Worm (Caenorhabditis elegans) whole organism, L1 larva: ENCODE measurements around the gene sre-28.
A peak's percentile ranks its signal among the peaks of the same experiment; 100 is the strongest.

Source experiments
- C04F5.9 ChIP-seq: sonication (generic microtip); optimal IDR thresholded peaks from 2 replicates; lab custom pipeline; 2016; ENCODE audit warnings: missing genetic modification characterization, missing compliant biosample characterization
- C16A3.4 ChIP-seq: fragments of 150-350 bp; optimal IDR thresholded peaks from 2 replicates; lab custom pipeline; 2014; ENCODE audit warnings: missing biosample characterization, missing genetic modification characterization
- C34B4.2 ChIP-seq: sonication (generic microtip); optimal IDR thresholded peaks from 2 replicates; lab custom pipeline; 2017; ENCODE audit warnings: mild to moderate bottlenecking, missing genetic modification characterization, missing compliant biosample characterization
- F16B12.6 ChIP-seq: fragments of 150-350 bp; optimal IDR thresholded peaks from 2 replicates; lab custom pipeline; 2014; ENCODE audit warnings: missing biosample characterization, missing genetic modification characterization
- aha-1 ChIP-seq: fragments of 150-350 bp; optimal IDR thresholded peaks from 2 replicates; lab custom pipeline; 2014; ENCODE audit warnings: missing biosample characterization, missing genetic modification characterization
- blmp-1 ChIP-seq: fragments of 150-350 bp; optimal IDR thresholded peaks from 2 replicates; lab custom pipeline; 2014; ENCODE audit warnings: missing biosample characterization, missing genetic modification characterization
- ceh-63 ChIP-seq: fragments of 200-800 bp; sonication (Bioruptor generic); optimal IDR thresholded peaks from 2 replicates; lab custom pipeline; 2018; ENCODE audit warnings: mild to moderate bottlenecking, missing genetic modification characterization, missing compliant biosample characterization
- ceh-88 ChIP-seq: fragments of 200-800 bp; sonication (Bioruptor generic); IDR thresholded peaks from 2 replicates; pipeline ENCODE4 v1.3.6; 2022; ENCODE audit warnings: missing genetic modification characterization, missing compliant biosample characterization
- ces-1 ChIP-seq: fragments of 150-350 bp; optimal IDR thresholded peaks from 2 replicates; lab custom pipeline; 2014; ENCODE audit warnings: missing biosample characterization, missing genetic modification reagents, missing genetic modification characterization
- dpl-1 ChIP-seq, 3 experiments: fragments of 150-350 bp in 2 of 3; sonication (generic microtip) in 1 of 3; optimal IDR thresholded peaks; 2 replicates each; lab custom pipeline; 2014 to 2017; ENCODE audit warnings: missing biosample characterization in 3 of 3, missing genetic modification characterization in 3 of 3, missing genetic modification reagents in 3 of 3
- egl-13 ChIP-seq: sonication (generic microtip); optimal IDR thresholded peaks from 2 replicates; lab custom pipeline; 2016; ENCODE audit warnings: missing genotype, missing genetic modification reagents, missing genetic modification characterization, missing compliant biosample characterization
- egl-27 ChIP-seq, 2 experiments: fragments of 150-350 bp in 1 of 2; sonication (generic microtip); optimal IDR thresholded peaks; 3 replicates each; lab custom pipeline; 2017 to 2018; ENCODE audit warnings: missing biosample characterization in 2 of 2, missing genetic modification characterization in 2 of 2, missing genetic modification reagents in 2 of 2
- elt-2 ChIP-seq: sonication (generic microtip); optimal IDR thresholded peaks from 2 replicates; lab custom pipeline; 2016; ENCODE audit warnings: missing genetic modification characterization, mild to moderate bottlenecking, inconsistent platforms, missing compliant biosample characterization, missing genetic modification reagents
- elt-3 ChIP-seq, 6 experiments: fragments of 150-350 bp in 1 of 6; sonication (generic microtip); optimal IDR thresholded peaks; 2 replicates each; lab custom pipeline; 2017 to 2018; ENCODE audit warnings: missing biosample characterization in 6 of 6, missing genetic modification characterization in 6 of 6, inconsistent platforms in 1 of 6
- ets-5 ChIP-seq: fragments of 200-800 bp; sonication (Bioruptor generic); IDR thresholded peaks from 2 replicates; pipeline ENCODE4 v1.3.6; 2022; ENCODE audit warnings: missing genetic modification characterization, missing compliant biosample characterization
- hlh-17 ChIP-seq: fragments of 200-800 bp; sonication (Bioruptor generic); optimal IDR thresholded peaks from 2 replicates; lab custom pipeline; 2018; ENCODE audit warnings: missing genetic modification characterization, mild to moderate bottlenecking, missing compliant biosample characterization, moderate library complexity, borderline replicate concordance
- hlh-4 ChIP-seq: sonication (generic microtip); optimal IDR thresholded peaks from 2 replicates; lab custom pipeline; 2016; ENCODE audit warnings: mild to moderate bottlenecking, missing genetic modification characterization, missing compliant biosample characterization
- hpl-2 ChIP-seq: fragments of 150-350 bp; optimal IDR thresholded peaks from 2 replicates; lab custom pipeline; 2014; ENCODE audit warnings: missing biosample characterization, missing genetic modification reagents, missing genetic modification characterization
- jun-1 ChIP-seq: fragments of 150-350 bp; optimal IDR thresholded peaks from 2 replicates; lab custom pipeline; 2014; ENCODE audit warnings: missing biosample characterization, missing genetic modification reagents, missing genetic modification characterization
- lin-14 ChIP-seq: fragments of 200-800 bp; sonication (Bioruptor generic); optimal IDR thresholded peaks from 2 replicates; lab custom pipeline; 2018; ENCODE audit warnings: mild to moderate bottlenecking, missing genetic modification characterization, moderate library complexity, missing compliant biosample characterization
- lin-15B ChIP-seq: fragments of 150-350 bp; sonication (generic microtip); optimal IDR thresholded peaks from 3 replicates; lab custom pipeline; 2014; ENCODE audit warnings: missing biosample characterization, missing genetic modification characterization
- lin-35 ChIP-seq, 2 experiments: fragments of 150-350 bp; optimal IDR thresholded peaks; 2 replicates each; lab custom pipeline; 2014; ENCODE audit warnings: missing biosample characterization in 2 of 2, missing genetic modification characterization in 2 of 2, missing genetic modification reagents in 2 of 2
- lin-39 ChIP-seq: fragments of 150-350 bp; optimal IDR thresholded peaks from 2 replicates; lab custom pipeline; 2014; ENCODE audit warnings: missing biosample characterization, missing genetic modification reagents, missing genetic modification characterization
- lir-3 ChIP-seq: sonication (generic microtip); optimal IDR thresholded peaks from 2 replicates; lab custom pipeline; 2016; ENCODE audit warnings: mild to moderate bottlenecking, missing genetic modification characterization, moderate library complexity, missing compliant biosample characterization; ENCODE audit not compliant: poor library complexity
- mdl-1 ChIP-seq, 2 experiments: fragments of 150-350 bp; optimal IDR thresholded peaks; 2 replicates each; lab custom pipeline; 2014 to 2017; ENCODE audit warnings: missing biosample characterization in 2 of 2, missing genetic modification characterization in 2 of 2, inconsistent platforms in 1 of 2
- mep-1 ChIP-seq: fragments of 150-350 bp; optimal IDR thresholded peaks from 2 replicates; lab custom pipeline; 2014; ENCODE audit warnings: missing biosample characterization, missing genetic modification characterization
- nhr-12 ChIP-seq: sonication (generic microtip); optimal IDR thresholded peaks from 2 replicates; lab custom pipeline; 2017; ENCODE audit warnings: missing biosample characterization, missing genetic modification characterization
- nhr-19 ChIP-seq: fragments of 200-800 bp; sonication (Bioruptor generic); conservative IDR thresholded peaks from 2 replicates; pipeline ENCODE4 v1.3.6; 2022; ENCODE audit warnings: missing genetic modification characterization, missing compliant biosample characterization
- nhr-20 ChIP-seq: sonication (generic microtip); optimal IDR thresholded peaks from 2 replicates; lab custom pipeline; 2016; ENCODE audit warnings: mild to moderate bottlenecking, missing genetic modification characterization, missing compliant biosample characterization
- nhr-28 ChIP-seq: fragments of 150-350 bp; optimal IDR thresholded peaks from 2 replicates; lab custom pipeline; 2014; ENCODE audit warnings: missing biosample characterization, missing genetic modification characterization
- nhr-71 ChIP-seq: sonication (generic microtip); optimal IDR thresholded peaks from 2 replicates; lab custom pipeline; 2016; ENCODE audit warnings: mild to moderate bottlenecking, missing genetic modification characterization, moderate library complexity, missing compliant biosample characterization
- nhr-77 ChIP-seq: fragments of 150-350 bp; optimal IDR thresholded peaks from 2 replicates; lab custom pipeline; 2014; ENCODE audit warnings: missing biosample characterization, missing genetic modification characterization
- nhr-84 ChIP-seq: sonication (generic microtip); optimal IDR thresholded peaks from 2 replicates; lab custom pipeline; 2017; ENCODE audit warnings: missing biosample characterization, missing genetic modification characterization
- nhr-85 ChIP-seq: sonication (generic microtip); peaks from one replicate; lab custom pipeline; 2016; ENCODE audit warnings: missing genetic modification characterization, inconsistent platforms, missing compliant biosample characterization
- pag-3 ChIP-seq: sonication (generic microtip); optimal IDR thresholded peaks from 2 replicates; lab custom pipeline; 2017; ENCODE audit warnings: missing genetic modification characterization, mild to moderate bottlenecking, missing compliant biosample characterization, antibody characterized with exemption, borderline replicate concordance; ENCODE audit not compliant: insufficient read depth
- pax-3 ChIP-seq: fragments of 200-800 bp; sonication (Bioruptor generic); optimal IDR thresholded peaks from 2 replicates; lab custom pipeline; 2018; ENCODE audit warnings: mild to moderate bottlenecking, missing genetic modification characterization, moderate library complexity, missing compliant biosample characterization
- sox-4 ChIP-seq: sonication (generic microtip); optimal IDR thresholded peaks from 2 replicates; lab custom pipeline; 2016; ENCODE audit warnings: missing genetic modification characterization, missing compliant biosample characterization
- tbx-2 ChIP-seq: sonication (generic microtip); optimal IDR thresholded peaks from 2 replicates; lab custom pipeline; 2016; ENCODE audit warnings: missing genetic modification characterization, missing compliant biosample characterization
- tlp-1 ChIP-seq: fragments of 150-350 bp; optimal IDR thresholded peaks from 2 replicates; lab custom pipeline; 2014; ENCODE audit warnings: missing biosample characterization, missing genetic modification characterization
- unc-98 ChIP-seq: fragments of 200-800 bp; sonication (Bioruptor generic); IDR thresholded peaks from 2 replicates; pipeline ENCODE4 v1.3.6; 2022; ENCODE audit warnings: missing genetic modification characterization, missing compliant biosample characterization
- vab-15 ChIP-seq: sonication (generic microtip); optimal IDR thresholded peaks from 2 replicates; lab custom pipeline; 2017; ENCODE audit warnings: missing genotype, mild to moderate bottlenecking, missing genetic modification characterization, missing compliant biosample characterization
- xbp-1 ChIP-seq: sonication (generic microtip); optimal IDR thresholded peaks from 2 replicates; lab custom pipeline; 2016; ENCODE audit warnings: missing genetic modification characterization, missing compliant biosample characterization
- zag-1 ChIP-seq: fragments of 150-350 bp; optimal IDR thresholded peaks from 2 replicates; lab custom pipeline; 2014; ENCODE audit warnings: missing biosample characterization, missing genetic modification characterization
- zip-4 ChIP-seq: fragments of 200-800 bp; sonication (Bioruptor generic); optimal IDR thresholded peaks from 2 replicates; lab custom pipeline; 2018; ENCODE audit warnings: mild to moderate bottlenecking, missing genetic modification characterization, moderate library complexity, missing compliant biosample characterization

sre-28 gene

ce11 chrV:9907205-9907604 lies 37.0 kb upstream of the sre-28 start:
- no peak for TF ChIP-seq C04F5.9 (tag; lab: Kevin White, UChicago)
- TF ChIP-seq elt-3 (tag; optimal IDR thresholded peaks at IDR 0.05; lab: Kevin White, UChicago), result no peak
- TF ChIP-seq unc-98 (GFP tag; lab: Robert Waterston, UW), result no peak
- TF ChIP-seq egl-13, result no peak
- no peak for TF ChIP-seq nhr-28 (tag; lab: Kevin White, UChicago)
- TF ChIP-seq C16A3.4 (tag; lab: Kevin White, UChicago), result no peak
- TF ChIP-seq nhr-84, result no peak
- no peak for TF ChIP-seq hlh-17 (GFP tag; lab: Kevin White, UChicago)
- TF ChIP-seq pag-3 (tag; lab: Kevin White, UChicago), result no peak
- no peak for TF ChIP-seq vab-15
- no peak for TF ChIP-seq xbp-1 (tag; lab: Kevin White, UChicago)
- no peak for TF ChIP-seq tbx-2 (tag; lab: Kevin White, UChicago)
- no peak for TF ChIP-seq F16B12.6 (tag; lab: Kevin White, UChicago)
- no peak for TF ChIP-seq hlh-4 (tag; lab: Kevin White, UChicago)
- TF ChIP-seq lir-3, result no peak
- TF ChIP-seq mdl-1 (tag; optimal IDR thresholded peaks at IDR 0.05; lab: Kevin White, UChicago), result no peak

ce11 chrV:9909624-9910023 lies 34.6 kb upstream of the sre-28 start:
- no peak for TF ChIP-seq nhr-28 (tag; lab: Kevin White, UChicago)
- no peak for TF ChIP-seq mep-1
- no peak for TF ChIP-seq aha-1 (tag; lab: Kevin White, UChicago)
- TF ChIP-seq lin-35 (GFP tag; optimal IDR thresholded peaks at IDR 0.05; lab: Kevin White, UChicago), result no peak

- TF ChIP-seq zip-4 (GFP tag; lab: Kevin White, UChicago) (no peak), dpl-1 (GFP tag; optimal IDR thresholded peaks at IDR 0.05; lab: Kevin White, UChicago) (no peak), lin-14 (GFP tag; lab: Kevin White, UChicago) (peak; percentile 70), ets-5 (no peak), zag-1 (tag; lab: Kevin White, UChicago) (no peak)
Observed at ce11 chrV:9911165-9911564, 33.0 kb upstream of the sre-28 start.

- TF ChIP-seq ceh-63 (GFP tag; lab: Kevin White, UChicago), result no peak
- TF ChIP-seq C04F5.9 (tag; lab: Kevin White, UChicago), result no peak
- no peak for TF ChIP-seq ces-1 (GFP tag; lab: Kevin White, UChicago)
- TF ChIP-seq elt-3 (tag; optimal IDR thresholded peaks at IDR 0.05; lab: Kevin White, UChicago), result no peak
- no peak for TF ChIP-seq elt-2
- TF ChIP-seq C34B4.2 (tag; lab: Kevin White, UChicago), result no peak
- no peak for TF ChIP-seq nhr-71 (tag; lab: Kevin White, UChicago)
- TF ChIP-seq nhr-28 (tag; lab: Kevin White, UChicago), result no peak
- no peak for TF ChIP-seq lin-39
- no peak for TF ChIP-seq blmp-1 (tag; lab: Kevin White, UChicago)
- no peak for TF ChIP-seq hlh-4 (tag; lab: Kevin White, UChicago)
- no peak for TF ChIP-seq nhr-19 (GFP tag; lab: Robert Waterston, UW)
- no peak for TF ChIP-seq tbx-2 (tag; lab: Kevin White, UChicago)
- TF ChIP-seq hpl-2, result no peak
- TF ChIP-seq, all 84 proteins: peak for 0
Observed at ce11 chrV:9913863-9914262, 30.3 kb upstream of the sre-28 start, which contains the start of gene fipr-10. Gene fipr-10 (plus strand): TSS chrV:9914163.

ce11 chrV:9915021-9915420 lies 29.2 kb upstream of the sre-28 start, which contains the start of gene mec-9:
Gene mec-9 (minus strand): TSS chrV:9915121.
- no peak for TF ChIP-seq lin-15B (tag; lab: Kevin White, UChicago)
- TF ChIP-seq C16A3.4 (tag; lab: Kevin White, UChicago), result no peak
- no peak for TF ChIP-seq nhr-20
- TF ChIP-seq sox-4, result no peak
- no peak for TF ChIP-seq nhr-19 (GFP tag; lab: Robert Waterston, UW)
- TF ChIP-seq aha-1 (tag; lab: Kevin White, UChicago), result no peak
- no peak for TF ChIP-seq F16B12.6 (tag; lab: Kevin White, UChicago)
- TF ChIP-seq nhr-85 (tag; lab: Kevin White, UChicago), result no peak
- TF ChIP-seq tlp-1 (tag; lab: Kevin White, UChicago), result no peak
- no peak for TF ChIP-seq pax-3 (tag; lab: Kevin White, UChicago)
- TF ChIP-seq nhr-12, result no peak
- no peak for TF ChIP-seq ceh-88 (GFP tag; lab: Robert Waterston, UW)
- no peak for TF ChIP-seq jun-1 (tag; lab: Kevin White, UChicago)
- TF ChIP-seq pag-3 (tag; lab: Kevin White, UChicago), result no peak
- TF ChIP-seq nhr-77 (tag; lab: Kevin White, UChicago), result no peak
- no peak for TF ChIP-seq vab-15
- no peak for TF ChIP-seq egl-27 (tag; optimal IDR thresholded peaks at IDR 0.05; lab: Kevin White, UChicago)
- TF ChIP-seq ceh-63 (GFP tag; lab: Kevin White, UChicago), result no peak
